Fruit fly (Drosophila melanogaster): ENCODE results near the gene CG9953.

Gene CG9953

DNA sequence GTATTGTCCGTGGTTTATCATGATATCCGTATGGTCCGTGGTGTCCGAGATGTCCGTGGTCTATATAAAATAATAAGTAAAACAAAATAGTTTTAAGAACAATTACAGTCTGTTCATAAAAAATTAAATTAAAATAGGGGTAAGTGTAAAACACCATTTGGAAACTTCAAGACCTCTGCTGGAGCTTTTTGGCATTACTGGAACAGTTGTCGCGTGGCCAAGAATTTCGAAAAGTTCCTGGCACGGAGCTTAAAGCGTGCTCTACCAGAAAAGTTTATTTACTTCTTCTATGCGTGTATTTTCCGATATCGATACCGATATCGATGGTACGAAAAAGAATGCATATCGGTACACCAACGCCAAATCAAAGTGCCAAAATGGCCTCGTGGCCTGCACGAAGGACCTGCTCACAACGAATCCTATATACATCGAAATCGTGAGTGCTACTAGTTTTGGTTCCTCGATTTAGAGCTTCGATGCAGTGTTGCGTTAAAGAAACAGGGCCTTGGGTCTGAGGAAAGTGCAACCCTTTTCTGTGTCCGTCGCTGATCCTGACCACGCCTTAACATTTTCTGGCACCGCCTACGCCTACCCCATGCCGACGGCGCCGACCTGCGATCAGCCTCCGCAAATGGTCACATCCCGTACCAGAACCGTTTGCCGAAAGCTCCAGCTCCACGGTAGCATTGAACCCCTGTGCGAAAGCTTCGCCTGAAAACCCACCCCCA lies 27.2 kb upstream of the CG9953 start:
- TF ChIP-seq EcR (GFP tag; optimal IDR thresholded peaks at IDR 0.05) (no peak), CG9948 (tag; optimal IDR thresholded peaks at IDR 0.05) (no peak), rn (GFP tag; IDR thresholded peaks at IDR 0.05) (no peak), D1 (tag; optimal IDR thresholded peaks at IDR 0.05) (no peak), Snoo (tag; optimal IDR thresholded peaks at IDR 0.05) (no peak), Pif1A (GFP tag; optimal IDR thresholded peaks at IDR 0.05) (no peak), Pif1B (GFP tag; optimal IDR thresholded peaks at IDR 0.05) (no peak), gl (tag; optimal IDR thresholded peaks at IDR 0.05) (no peak), CG8301 (tag; optimal IDR thresholded peaks at IDR 0.05) (no peak), Ets98B (GFP tag; IDR thresholded peaks at IDR 0.05) (no peak), CG10348 (GFP tag; IDR thresholded peaks at IDR 0.05) (no peak), CG14655 (GFP tag; optimal IDR thresholded peaks at IDR 0.05) (no peak), CG4496 (GFP tag; IDR thresholded peaks at IDR 0.05) (no peak), CG34367 (tag; optimal IDR thresholded peaks at IDR 0.05) (no peak), CG32121 (GFP tag; IDR thresholded peaks at IDR 0.05) (no peak), CG13204 (GFP tag; optimal IDR thresholded peaks at IDR 0.05) (no peak), CG17806 (tag; optimal IDR thresholded peaks at IDR 0.05) (no peak)

DNA sequence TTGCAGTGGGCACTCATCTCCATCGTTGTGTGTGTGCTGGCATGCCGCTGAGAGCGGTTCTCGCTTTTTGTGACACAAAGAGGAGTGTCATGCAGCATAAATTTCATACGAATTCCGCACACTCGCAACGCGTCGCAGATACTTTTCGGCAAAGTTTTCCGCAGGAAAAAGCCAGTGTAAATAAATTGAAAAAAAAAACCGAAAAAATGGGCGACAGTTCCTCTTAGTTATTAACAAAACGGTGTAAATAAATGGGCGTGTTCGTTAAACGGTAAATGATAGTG lies 26.7 kb upstream of the CG9953 start, which contains the start of gene tow:
tow (plus strand) TSS at position 26 of the 284 bp plus-strand sequence.
- TF ChIP-seq CG4496 (GFP tag; IDR thresholded peaks at IDR 0.05) (0 out of 3 replicates have a peak, but pooled peaks have one; percentile 7), EcR (GFP tag; optimal IDR thresholded peaks at IDR 0.05) (no peak)

DNA sequence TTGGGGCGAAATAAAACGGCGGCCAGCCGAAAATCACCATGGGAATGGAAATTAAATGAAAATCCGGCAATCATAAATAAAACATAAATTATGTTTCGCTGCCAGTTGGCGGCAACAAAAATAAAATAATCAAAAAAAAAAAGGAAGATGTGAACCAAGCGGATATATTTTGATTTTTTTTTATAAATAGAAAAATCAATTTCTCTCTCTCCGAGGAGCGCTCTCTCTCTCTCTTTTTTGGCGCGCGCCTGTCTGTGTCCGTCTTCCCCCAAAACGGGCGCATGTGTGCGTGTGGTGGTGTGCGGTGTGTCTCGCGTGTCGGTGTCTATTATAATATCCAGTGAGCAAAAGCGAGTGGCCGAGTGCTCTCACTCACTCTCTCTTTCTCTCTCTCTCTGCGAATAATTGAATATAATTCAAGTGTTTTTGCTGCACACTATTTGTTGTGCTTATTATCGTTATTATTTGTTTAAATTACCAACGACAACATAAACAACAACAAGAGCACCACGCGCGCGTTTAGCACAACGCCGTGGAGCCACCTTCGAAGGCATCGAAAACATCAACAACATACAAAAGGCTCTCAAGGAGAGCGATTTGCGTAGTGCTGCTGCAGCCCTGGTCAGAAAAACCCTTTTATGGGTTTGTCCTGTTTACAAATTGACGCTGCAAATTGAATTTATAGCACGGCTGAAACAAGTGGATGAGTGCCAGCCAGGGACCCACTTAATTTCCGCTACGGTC lies 26.1 kb upstream of the CG9953 start:
- TF ChIP-seq CG12605 (GFP tag; IDR thresholded peaks at IDR 0.05) (peak; percentile 36; the same call in 1 of the 2 replicates), EcR (GFP tag; optimal IDR thresholded peaks at IDR 0.05) (no peak), CG9948 (tag; optimal IDR thresholded peaks at IDR 0.05) (no peak), Ets98B (GFP tag; IDR thresholded peaks at IDR 0.05) (peak; percentile 39), CG14655 (GFP tag; optimal IDR thresholded peaks at IDR 0.05) (peak; percentile 35), Snoo (tag; optimal IDR thresholded peaks at IDR 0.05) (no peak), Pif1B (GFP tag; optimal IDR thresholded peaks at IDR 0.05) (no peak), CG34367 (tag; optimal IDR thresholded peaks at IDR 0.05) (no peak), CG8301 (tag; optimal IDR thresholded peaks at IDR 0.05) (no peak), CG13204 (GFP tag; optimal IDR thresholded peaks at IDR 0.05) (no peak), CG4496 (GFP tag; IDR thresholded peaks at IDR 0.05) (peak; percentile 47; the same call in 1 of the 3 replicates)

DNA sequence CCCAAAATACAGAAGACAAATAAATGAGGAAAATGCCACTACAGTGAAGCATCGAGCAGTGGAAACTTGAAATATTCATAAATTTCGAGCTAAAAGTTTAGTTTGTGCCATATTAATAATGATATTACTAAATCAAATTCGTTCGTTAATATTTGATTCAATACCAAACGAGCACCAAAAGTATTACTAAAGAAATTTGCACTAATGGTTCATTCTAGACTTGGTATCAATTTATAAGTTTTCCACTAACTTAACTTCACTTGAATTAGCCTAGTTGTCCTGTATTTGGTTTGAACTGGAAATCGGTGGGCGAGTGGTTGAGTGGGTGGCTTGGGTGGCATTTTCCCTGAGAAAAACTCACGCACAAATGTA lies 25.5 kb upstream of the CG9953 start:
- no peak for TF ChIP-seq CG8159 (tag; optimal IDR thresholded peaks at IDR 0.05)
- TF ChIP-seq D1 (tag; optimal IDR thresholded peaks at IDR 0.05) = no peak
- no peak for TF ChIP-seq CG4496 (GFP tag; IDR thresholded peaks at IDR 0.05)
- TF ChIP-seq Ets98B (GFP tag; IDR thresholded peaks at IDR 0.05) = no peak
- no peak for TF ChIP-seq CG13204 (GFP tag; optimal IDR thresholded peaks at IDR 0.05)
- no peak for TF ChIP-seq CG12605 (GFP tag; IDR thresholded peaks at IDR 0.05)
- no peak for TF ChIP-seq fd96Ca (GFP tag; IDR thresholded peaks at IDR 0.05)
- TF ChIP-seq CG32121 (GFP tag; IDR thresholded peaks at IDR 0.05) = no peak
- TF ChIP-seq rn (GFP tag; IDR thresholded peaks at IDR 0.05) = no peak
- no peak for TF ChIP-seq CG8301 (tag; optimal IDR thresholded peaks at IDR 0.05)
- no peak for TF ChIP-seq Pif1B (GFP tag; optimal IDR thresholded peaks at IDR 0.05)
- no peak for TF ChIP-seq CG34367 (tag; optimal IDR thresholded peaks at IDR 0.05)
- TF ChIP-seq CG9948 (tag; optimal IDR thresholded peaks at IDR 0.05) = no peak
- TF ChIP-seq Pif1A (GFP tag; optimal IDR thresholded peaks at IDR 0.05) = no peak
- no peak for TF ChIP-seq EcR (GFP tag; optimal IDR thresholded peaks at IDR 0.05)
- no peak for TF ChIP-seq CG10348 (GFP tag; IDR thresholded peaks at IDR 0.05)
- no peak for TF ChIP-seq Snoo (tag; optimal IDR thresholded peaks at IDR 0.05)
- no peak for TF ChIP-seq gl (tag; optimal IDR thresholded peaks at IDR 0.05)
- TF ChIP-seq CG14655 (GFP tag; optimal IDR thresholded peaks at IDR 0.05) = no peak

DNA sequence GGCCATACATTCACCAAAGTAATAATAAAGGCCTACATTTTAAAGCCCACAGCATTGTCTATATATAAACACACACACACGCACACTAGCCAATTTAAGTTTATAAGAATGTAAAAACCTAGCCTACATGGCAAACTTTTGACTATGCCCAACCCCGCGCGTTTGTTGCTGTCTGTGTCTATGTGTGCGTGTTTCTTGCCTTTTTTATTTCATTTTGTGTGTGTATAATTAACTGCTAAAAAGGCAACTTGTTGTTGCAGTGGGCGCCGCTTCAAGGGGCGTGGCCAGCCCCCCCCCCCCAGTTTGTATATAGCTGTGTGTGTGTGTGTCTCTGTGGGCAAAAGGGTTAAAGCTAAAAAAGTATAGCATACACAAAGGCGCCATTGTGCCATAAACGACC lies 24.1 kb upstream of the CG9953 start:
- no peak for TF ChIP-seq CG8301 (tag; optimal IDR thresholded peaks at IDR 0.05)
- no peak for TF ChIP-seq Pif1A (GFP tag; optimal IDR thresholded peaks at IDR 0.05)
- TF ChIP-seq CG34367 (tag; optimal IDR thresholded peaks at IDR 0.05) = no peak
- TF ChIP-seq Snoo (tag; optimal IDR thresholded peaks at IDR 0.05) = no peak

DNA sequence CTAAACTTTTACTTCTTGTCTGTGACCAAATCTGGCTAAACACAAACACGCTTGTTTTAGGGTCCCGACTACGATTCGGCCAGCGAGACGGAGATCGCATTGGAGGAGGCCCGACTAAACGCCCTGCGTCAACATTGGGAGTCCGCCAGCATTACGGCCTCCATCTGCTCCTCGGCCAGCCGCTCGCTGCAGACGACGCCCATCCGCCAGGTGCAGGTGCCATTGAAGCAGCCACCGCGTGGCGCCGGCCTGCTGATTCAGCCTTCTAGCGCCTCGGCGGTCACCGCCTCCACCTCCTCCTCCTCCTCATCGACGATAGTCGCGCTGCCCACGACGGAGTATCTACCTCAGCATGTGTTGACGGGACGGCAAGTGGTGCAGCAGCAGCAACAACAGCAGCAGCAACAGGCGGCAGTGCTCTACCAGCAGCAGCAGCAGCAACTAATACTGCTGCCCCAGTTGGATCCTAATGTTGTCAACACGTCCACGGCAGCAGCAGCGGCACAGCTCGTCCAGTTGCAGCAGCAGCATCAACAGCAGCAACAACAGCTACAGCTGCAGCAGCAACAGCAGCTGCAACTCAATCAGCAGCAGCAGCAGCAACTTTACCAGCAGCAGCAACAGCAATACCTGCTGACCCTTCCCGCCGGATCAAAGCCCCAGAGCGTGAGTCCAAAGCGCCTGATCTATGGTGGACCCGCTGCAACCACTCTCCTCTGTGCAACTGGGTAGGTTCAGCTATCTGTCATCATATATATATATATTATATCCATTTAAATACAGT lies 22.1 kb upstream of the CG9953 start:
- TF ChIP-seq CG8159 (tag; optimal IDR thresholded peaks at IDR 0.05) (no peak), CG17806 (tag; optimal IDR thresholded peaks at IDR 0.05) (no peak), CG9948 (tag; optimal IDR thresholded peaks at IDR 0.05) (no peak)

All from whole organism, pupa.